Worm (Caenorhabditis elegans) whole organism, midembryonic: ENCODE data around the gene H23N18.5.

Experiments used
- T22C8.4 ChIP-seq: fragments of 200-800 bp; sonication (Bioruptor generic); IDR thresholded peaks from 2 replicates; pipeline ENCODE4 v1.3.6; 2022; ENCODE audit warnings: missing genetic modification characterization, missing compliant biosample characterization
- flt-1 ChIP-seq: fragments of 200-800 bp; sonication (Bioruptor generic); IDR thresholded peaks from 2 replicates; pipeline ENCODE4 v1.3.6; 2022; ENCODE audit warnings: missing genetic modification characterization, missing compliant biosample characterization
- ref-1 ChIP-seq: fragments of 200-800 bp; sonication (Bioruptor generic); conservative IDR thresholded peaks from 2 replicates; pipeline ENCODE4 v1.3.6; 2022; ENCODE audit warnings: missing genetic modification reagents, missing genetic modification characterization, missing compliant biosample characterization

DNA sequence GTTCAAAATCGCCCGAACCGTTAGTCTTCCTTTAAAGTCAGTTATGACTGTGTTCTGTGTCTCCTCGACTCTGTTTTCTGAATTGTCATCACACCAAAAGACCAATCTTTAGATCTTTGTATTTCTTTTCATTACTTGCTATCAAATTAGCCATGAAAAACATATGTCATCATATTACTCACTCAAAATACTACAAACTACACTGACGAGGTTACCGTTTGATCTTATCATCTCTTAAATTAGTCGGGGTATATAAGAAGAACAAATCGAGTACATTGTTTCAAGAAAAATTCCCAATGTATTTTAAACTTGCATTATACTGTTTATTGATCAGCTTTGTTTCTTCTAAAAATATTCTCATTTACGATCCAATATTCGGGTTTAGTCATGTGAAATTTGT, 3.6 kb downstream of the H23N18.5 start, which contains the start of gene ugt-13:
- no peak for TF ChIP-seq T22C8.4 (GFP tag; lab: Robert Waterston, UW)
- no peak for TF ChIP-seq ref-1
- no peak for TF ChIP-seq flt-1 (GFP tag; lab: Robert Waterston, UW)
